Worm (Caenorhabditis elegans): Measurements from ENCODE around the gene cest-2.1.

The cest-2.1 gene

DNA sequence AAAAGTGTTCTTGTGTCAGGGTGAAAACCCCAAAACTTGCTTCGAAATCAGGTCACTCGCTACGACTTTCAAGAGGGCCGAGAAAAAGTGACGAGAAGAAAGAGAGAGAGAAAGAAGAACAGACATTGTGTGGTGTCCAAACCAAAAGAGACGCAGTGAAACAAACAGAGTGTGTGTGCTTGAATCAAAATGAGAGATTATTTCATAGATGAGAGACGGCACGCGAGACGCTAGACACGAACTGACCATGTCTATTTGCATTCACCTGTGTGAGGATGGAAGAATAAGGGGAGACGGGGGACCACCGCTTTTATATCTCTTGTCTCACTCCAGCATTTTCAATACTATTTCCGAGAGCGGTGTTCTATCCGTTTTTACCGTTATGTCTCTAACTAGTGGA is 35.1 kb downstream of the cest-2.1 start (continued):
- 0 out of 2 replicates have a peak, but pooled peaks have one; percentile 27 for TF ChIP-seq lin-38 (GFP tag; IDR thresholded peaks at IDR 0.05)
- peak; percentile 35; the same call in 1 of the 2 replicates for TF ChIP-seq T26A8.4 (GFP tag; IDR thresholded peaks at IDR 0.05)
- no peak for TF ChIP-seq nhr-237 (tag; optimal IDR thresholded peaks at IDR 0.05)
- peak; percentile 54 for TF ChIP-seq mes-2 (tag; optimal IDR thresholded peaks at IDR 0.05; ENCODE audit: poor library complexity, severe bottlenecking)
- no peak for TF ChIP-seq ceh-44 (GFP tag; IDR thresholded peaks at IDR 0.05)
- no peak for TF ChIP-seq F49E8.2 (tag; optimal IDR thresholded peaks at IDR 0.05; ENCODE audit: borderline replicate concordance)
- TF ChIP-seq daf-16 (GFP tag; optimal IDR thresholded peaks at IDR 0.05) = no peak
- peak; percentile 34 for TF ChIP-seq daf-16 (tag; optimal IDR thresholded peaks at IDR 0.05)
- TF ChIP-seq mdl-1 (tag; optimal IDR thresholded peaks at IDR 0.05) = peak; percentile 53 to 90
- TF ChIP-seq unc-62 (GFP tag; optimal IDR thresholded peaks at IDR 0.05 in 1 of 2) = peak in 1 of 2 experiments; percentile 74
- no peak for TF ChIP-seq unc-62 (tag; optimal IDR thresholded peaks at IDR 0.05)
- TF ChIP-seq mep-1 (tag; optimal IDR thresholded peaks at IDR 0.05) = peak; percentile 78
- TF ChIP-seq nhr-11 (tag; optimal IDR thresholded peaks at IDR 0.05) = peak; percentile 54
- peak; percentile 53 for TF ChIP-seq nhr-48 (tag; optimal IDR thresholded peaks at IDR 0.05)
- TF ChIP-seq nhr-42 (GFP tag; IDR thresholded peaks at IDR 0.05) = no peak
- peak; percentile 48 for TF ChIP-seq dpl-1 (GFP tag; optimal IDR thresholded peaks at IDR 0.05)

DNA sequence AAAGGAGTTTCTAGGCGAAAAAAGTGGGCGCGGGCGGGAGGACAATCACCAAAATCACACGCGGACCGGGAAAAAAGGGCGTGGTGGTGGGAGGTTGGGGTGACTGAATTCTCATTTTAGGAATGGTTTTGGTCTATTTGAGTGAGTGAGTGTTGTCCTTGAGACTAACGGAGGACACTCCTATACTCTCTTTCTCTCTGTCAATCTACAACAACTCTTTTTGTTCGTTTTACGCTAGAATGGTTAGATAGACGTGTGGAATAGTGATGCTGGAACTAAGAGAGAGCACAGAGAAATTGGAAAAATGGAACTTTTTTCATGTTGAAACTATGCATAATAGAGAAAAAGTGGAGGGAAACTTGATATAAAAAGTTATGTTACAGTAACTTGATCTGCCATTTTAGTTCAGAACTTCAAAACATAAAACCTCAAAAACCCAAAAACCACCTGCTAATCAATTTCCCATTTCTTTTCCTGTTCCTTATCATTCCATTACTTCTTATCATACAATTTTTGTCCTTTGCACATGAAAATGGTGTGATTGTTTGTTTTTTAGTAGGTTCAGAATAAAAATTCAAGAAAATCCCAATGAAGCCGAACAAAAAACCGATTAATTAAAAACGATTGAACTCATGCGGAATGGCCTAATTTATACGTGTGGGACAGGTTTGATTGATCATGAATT is 36.4 kb downstream of the cest-2.1 start:
- no peak for TF ChIP-seq ztf-11 (tag; optimal IDR thresholded peaks at IDR 0.05)
- peak; percentile 57 for TF ChIP-seq nhr-28 (tag; optimal IDR thresholded peaks at IDR 0.05)
- no peak for TF ChIP-seq ctbp-1 (GFP tag; IDR thresholded peaks at IDR 0.05)
- TF ChIP-seq nhr-102 (tag; optimal IDR thresholded peaks at IDR 0.05) = no peak
- TF ChIP-seq mxl-3 (GFP tag; optimal IDR thresholded peaks at IDR 0.05) = peak; percentile 12
- no peak for TF ChIP-seq nhr-6 (tag; optimal IDR thresholded peaks at IDR 0.05)
- TF ChIP-seq daf-16 (GFP tag; optimal IDR thresholded peaks at IDR 0.05) = no peak
- TF ChIP-seq daf-16 (tag; optimal IDR thresholded peaks at IDR 0.05) = peak; percentile 58
- no peak for TF ChIP-seq sdz-12 (GFP tag; optimal IDR thresholded peaks at IDR 0.05)
- no peak for TF ChIP-seq lin-29 (GFP tag; IDR thresholded peaks at IDR 0.05)
- TF ChIP-seq dve-1 (tag; optimal IDR thresholded peaks at IDR 0.05; ENCODE audit: insufficient read depth) = peak; percentile 29
- peak; percentile 72 for TF ChIP-seq dmd-6 (GFP tag; IDR thresholded peaks at IDR 0.05)
- no peak for TF ChIP-seq arid-1 (GFP tag; conservative IDR thresholded peaks at IDR 0.05)
- TF ChIP-seq lir-3 (tag; optimal IDR thresholded peaks at IDR 0.05) = no peak
- no peak for TF ChIP-seq mdt-29 (GFP tag; IDR thresholded peaks at IDR 0.05)
- no peak for TF ChIP-seq lin-39 (tag; optimal IDR thresholded peaks at IDR 0.05)
- TF ChIP-seq madf-9 (GFP tag; conservative IDR thresholded peaks at IDR 0.05) = no peak
- no peak for TF ChIP-seq dmd-9 (GFP tag; IDR thresholded peaks at IDR 0.05)
- TF ChIP-seq pha-4 (GFP tag; IDR thresholded peaks at IDR 0.05) = no peak
- no peak for TF ChIP-seq pha-4 (tag; optimal IDR thresholded peaks at IDR 0.05)
- peak; percentile 91 for TF ChIP-seq pqm-1 (tag; optimal IDR thresholded peaks at IDR 0.05)
- TF ChIP-seq nhr-25 (tag; optimal IDR thresholded peaks at IDR 0.05; ENCODE audit: borderline replicate concordance, insufficient read depth) = no peak
- no peak for TF ChIP-seq saeg-2 (GFP tag; IDR thresholded peaks at IDR 0.05)
- 0 out of 4 replicates have a peak, but pooled peaks of 1 of the 2 experiments have one; percentile 13 for TF ChIP-seq madf-5 (GFP tag; IDR thresholded peaks at IDR 0.05)
- no peak for TF ChIP-seq ZK546.5 (tag; optimal IDR thresholded peaks at IDR 0.05)
- no peak for TF ChIP-seq set-16 (GFP tag; IDR thresholded peaks at IDR 0.05)
- no peak for TF ChIP-seq tag-97 (GFP tag; IDR thresholded peaks at IDR 0.05)
- TF ChIP-seq fos-1 (tag; optimal IDR thresholded peaks at IDR 0.05) = no peak
- TF ChIP-seq mdl-1 (tag; optimal IDR thresholded peaks at IDR 0.05) = no peak
- TF ChIP-seq Y105C5A.15 (GFP tag; IDR thresholded peaks at IDR 0.05) = no peak
- TF ChIP-seq rbr-2 (tag; optimal IDR thresholded peaks at IDR 0.05) = no peak
- no peak for TF ChIP-seq skn-1 (tag; optimal IDR thresholded peaks at IDR 0.05)
- TF ChIP-seq nhr-77 (tag; optimal IDR thresholded peaks at IDR 0.05) = peak; percentile 48
- no peak for TF ChIP-seq F10B5.3 (tag; optimal IDR thresholded peaks at IDR 0.05)
- TF ChIP-seq aha-1 (tag) = peak; percentile 76
- peak; percentile 36 for TF ChIP-seq hlh-11 (tag; optimal IDR thresholded peaks at IDR 0.05)
- TF ChIP-seq ceh-44 (GFP tag; IDR thresholded peaks at IDR 0.05) = no peak
- TF ChIP-seq fkh-10 (GFP tag; optimal IDR thresholded peaks at IDR 0.05) = no peak

Data from whole organism, L4 larva.